Worm (Caenorhabditis elegans) whole organism, young adult: ENCODE data around the gene D1086.8.
"Not testable (repeated sequence)": the region's sequence is repeated elsewhere in the genome, so short reads cannot be mapped to it uniquely, and the experiment has no call there.

Experiments
- K11D2.4 ChIP-seq: fragments of 200-800 bp; sonication (Bioruptor generic); IDR thresholded peaks from 2 replicates; pipeline ENCODE4 v1.3.6; 2022; ENCODE audit warnings: missing genetic modification reagents, missing genetic modification characterization, missing compliant biosample characterization
- ama-1 ChIP-seq, 3 experiments: fragments of 150-350 bp in 1 of 3; sonication (generic microtip) in 2 of 3; optimal IDR thresholded peaks; 2 replicates each; lab custom pipeline; 2014 to 2018; ENCODE audit warnings: missing biosample characterization in 2 of 3, missing genetic modification characterization in 2 of 3, missing genetic modification reagents in 2 of 3
- pha-4 ChIP-seq: fragments of 150-350 bp; sonication (generic microtip); optimal IDR thresholded peaks from 2 replicates; lab custom pipeline; 2014; ENCODE audit warnings: missing biosample characterization, missing genetic modification reagents, missing genetic modification characterization
- tbx-9 ChIP-seq: sonication (generic microtip); optimal IDR thresholded peaks from 2 replicates; lab custom pipeline; 2016; ENCODE audit warnings: borderline replicate concordance, missing genetic modification characterization, inconsistent platforms, missing compliant biosample characterization
- unc-62 ChIP-seq: fragments of 150-350 bp; optimal IDR thresholded peaks from 2 replicates; lab custom pipeline; 2014; ENCODE audit warnings: missing biosample characterization, missing genetic modification reagents, missing genetic modification characterization
- zim-3 ChIP-seq: sonication (generic microtip); optimal IDR thresholded peaks from 2 replicates; lab custom pipeline; 2017; ENCODE audit warnings: mild to moderate bottlenecking, missing genetic modification characterization, moderate library complexity, missing compliant biosample characterization

ce11 chrV:14049274-14049673 is 44.6 kb upstream of the D1086.8 start, which contains the start of gene F58D12.1:
- not testable (repeated sequence) for TF ChIP-seq unc-62 (GFP tag; lab: Kevin White, UChicago); K11D2.4 (GFP tag; lab: Robert Waterston, UW); pha-4 (tag; lab: Kevin White, UChicago); zim-3; tbx-9 (tag; lab: Kevin White, UChicago); ama-1 (optimal IDR thresholded peaks at IDR 0.05; lab: Kevin White, UChicago); ama-1 (GFP tag; optimal IDR thresholded peaks at IDR 0.05; lab: Kevin White, UChicago)
